Fruit fly (Drosophila melanogaster): Measurements from ENCODE around the gene CG3909.

dm6 chr3R:10084914-10085313, 41.8 kb downstream of the CG3909 start:
- peak; percentile 54 for TF ChIP-seq CG17806 (tag; optimal IDR thresholded peaks at IDR 0.05)
- TF ChIP-seq CG9948 (tag; optimal IDR thresholded peaks at IDR 0.05): peak; percentile 40
- 0 out of 2 replicates have a peak, but pooled peaks have one; percentile 34 for TF ChIP-seq Ets98B (GFP tag; IDR thresholded peaks at IDR 0.05)
- TF ChIP-seq CG4496 (GFP tag; IDR thresholded peaks at IDR 0.05): peak; percentile 75
- no peak for TF ChIP-seq CG10348 (GFP tag; IDR thresholded peaks at IDR 0.05)
- TF ChIP-seq CG32121 (GFP tag; IDR thresholded peaks at IDR 0.05): peak; percentile 39; the same call in 1 of the 2 replicates
- no peak for TF ChIP-seq CG13204 (GFP tag; optimal IDR thresholded peaks at IDR 0.05)
- TF ChIP-seq CG14655 (GFP tag; optimal IDR thresholded peaks at IDR 0.05): peak; percentile 37
- no peak for TF ChIP-seq CG12605 (GFP tag; IDR thresholded peaks at IDR 0.05)
- peak; percentile 57 for TF ChIP-seq CG15710 (tag; optimal IDR thresholded peaks at IDR 0.05)
- TF ChIP-seq CG34367 (tag; optimal IDR thresholded peaks at IDR 0.05): peak; percentile 46

Data from whole organism, pupa.